Worm (Caenorhabditis elegans): Measurements from ENCODE around the gene nhr-10.

DNA sequence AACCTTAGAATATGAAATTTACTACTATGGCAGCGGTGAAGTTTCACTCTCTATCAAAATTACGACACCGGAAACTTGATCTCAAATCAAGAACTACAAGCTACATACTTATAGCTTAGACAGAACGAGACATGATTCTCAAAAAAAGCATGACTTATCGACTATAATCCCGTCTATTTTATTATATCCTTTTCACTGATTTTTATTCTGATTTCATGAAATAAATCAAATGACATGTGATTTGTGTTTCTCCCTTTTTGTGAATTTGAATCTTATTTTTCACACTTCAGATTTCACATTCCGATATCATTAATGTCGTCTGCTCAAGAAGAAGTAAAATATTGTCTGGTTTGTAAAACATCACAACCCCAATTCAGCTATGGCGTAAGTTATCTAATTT is 15.2 kb downstream of the nhr-10 start, which contains the start of gene ZK418.11:
- TF ChIP-seq fos-1 (tag; optimal IDR thresholded peaks at IDR 0.05) (no peak), elt-2 (tag; optimal IDR thresholded peaks at IDR 0.05) (no peak)
